Worm (Caenorhabditis elegans): ENCODE measurements around the gene Y69A2AR.50.

DNA sequence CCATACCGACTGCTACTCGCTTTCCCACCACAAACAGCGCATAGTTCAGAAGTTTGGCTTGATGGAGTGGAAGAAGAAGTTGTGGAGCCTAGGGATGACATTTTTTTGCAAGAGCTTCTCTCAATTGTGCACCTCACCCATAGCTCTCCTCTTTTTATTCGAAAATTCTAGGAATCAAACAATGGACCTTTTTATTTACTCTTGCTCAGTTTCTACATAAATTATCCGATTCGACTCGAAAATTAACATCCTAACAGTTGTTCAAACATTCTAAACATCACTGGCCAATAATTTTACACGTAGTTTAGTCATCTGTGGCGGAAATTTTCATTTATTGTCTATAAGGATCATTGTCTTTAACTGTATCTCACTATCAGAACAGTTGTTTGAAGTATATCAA is 19.3 kb downstream of the Y69A2AR.50 start, which contains the start of gene nhr-242:
- TF ChIP-seq nhr-71 (tag; optimal IDR thresholded peaks at IDR 0.05) (no peak), nhr-76 (tag; optimal IDR thresholded peaks at IDR 0.05) (no peak), mab-9 (GFP tag; IDR thresholded peaks at IDR 0.05) (no peak), ets-5 (GFP tag; IDR thresholded peaks at IDR 0.05) (no peak), fkh-10 (GFP tag; optimal IDR thresholded peaks at IDR 0.05) (no peak), hlh-17 (GFP tag; optimal IDR thresholded peaks at IDR 0.05; ENCODE audit: borderline replicate concordance) (no peak), nhr-19 (GFP tag; conservative IDR thresholded peaks at IDR 0.05) (no peak), tlp-1 (tag; optimal IDR thresholded peaks at IDR 0.05) (no peak), nhr-11 (tag; optimal IDR thresholded peaks at IDR 0.05) (no peak), skn-1 (tag; optimal IDR thresholded peaks at IDR 0.05) (no peak), efl-1 (optimal IDR thresholded peaks at IDR 0.05) (no peak), efl-1 (GFP tag; optimal IDR thresholded peaks at IDR 0.05 in 1 of 2) (no peak), aha-1 (tag; optimal IDR thresholded peaks at IDR 0.05) (no peak), elt-3 (tag; optimal IDR thresholded peaks at IDR 0.05) (no peak), ztf-4 (tag; optimal IDR thresholded peaks at IDR 0.05) (no peak)
